Worm (Caenorhabditis elegans): ENCODE results near the gene fask-1.

Gene fask-1

DNA sequence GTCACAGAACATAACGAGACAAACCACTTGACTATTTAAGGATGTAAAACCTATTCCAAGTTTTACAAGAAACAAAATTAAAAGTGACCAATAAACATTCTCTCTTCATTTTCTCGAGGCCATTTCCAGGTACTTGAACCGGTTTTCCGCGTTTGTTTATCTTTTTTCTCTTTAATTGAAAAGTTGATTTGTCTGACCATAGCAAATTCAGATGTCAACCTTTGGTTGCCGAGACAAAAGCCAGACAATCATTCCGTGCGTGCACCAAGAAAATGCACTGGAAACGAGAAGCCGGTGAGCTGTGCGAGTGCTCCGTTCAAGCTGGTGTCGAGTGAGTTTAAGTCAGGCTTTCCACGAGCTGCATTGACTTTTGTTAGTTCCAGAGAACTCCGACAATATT, 18.4 kb upstream of the fask-1 start:
- no peak for TF ChIP-seq elt-4 (tag; optimal IDR thresholded peaks at IDR 0.05)
- TF ChIP-seq lin-11 (tag; optimal IDR thresholded peaks at IDR 0.05) = no peak
- TF ChIP-seq dmd-4 (tag; optimal IDR thresholded peaks at IDR 0.05; ENCODE audit: borderline replicate concordance) = no peak
- no peak for TF ChIP-seq sox-2 (GFP tag; IDR thresholded peaks at IDR 0.05)
- TF ChIP-seq F13H6.1 (tag; optimal IDR thresholded peaks at IDR 0.05) = no peak
- TF ChIP-seq ttx-3 (tag; optimal IDR thresholded peaks at IDR 0.05) = no peak
- TF ChIP-seq Y22D7AL.16 (tag; optimal IDR thresholded peaks at IDR 0.05) = no peak
- TF ChIP-seq hlh-8 (tag; optimal IDR thresholded peaks at IDR 0.05) = no peak
- TF ChIP-seq ref-2 (tag; optimal IDR thresholded peaks at IDR 0.05) = no peak
- no peak for TF ChIP-seq unc-3 (GFP tag; conservative IDR thresholded peaks at IDR 0.05)
- no peak for TF ChIP-seq unc-3 (tag; optimal IDR thresholded peaks at IDR 0.05)
- TF ChIP-seq eyg-1 (tag; optimal IDR thresholded peaks at IDR 0.05) = no peak
- no peak for TF ChIP-seq lim-6 (tag; optimal IDR thresholded peaks at IDR 0.05)
- no peak for TF ChIP-seq hlh-15 (tag; optimal IDR thresholded peaks at IDR 0.05)
- TF ChIP-seq pha-4 (tag; optimal IDR thresholded peaks at IDR 0.05) = no peak
- TF ChIP-seq ama-1 (optimal IDR thresholded peaks at IDR 0.05) = no peak

DNA sequence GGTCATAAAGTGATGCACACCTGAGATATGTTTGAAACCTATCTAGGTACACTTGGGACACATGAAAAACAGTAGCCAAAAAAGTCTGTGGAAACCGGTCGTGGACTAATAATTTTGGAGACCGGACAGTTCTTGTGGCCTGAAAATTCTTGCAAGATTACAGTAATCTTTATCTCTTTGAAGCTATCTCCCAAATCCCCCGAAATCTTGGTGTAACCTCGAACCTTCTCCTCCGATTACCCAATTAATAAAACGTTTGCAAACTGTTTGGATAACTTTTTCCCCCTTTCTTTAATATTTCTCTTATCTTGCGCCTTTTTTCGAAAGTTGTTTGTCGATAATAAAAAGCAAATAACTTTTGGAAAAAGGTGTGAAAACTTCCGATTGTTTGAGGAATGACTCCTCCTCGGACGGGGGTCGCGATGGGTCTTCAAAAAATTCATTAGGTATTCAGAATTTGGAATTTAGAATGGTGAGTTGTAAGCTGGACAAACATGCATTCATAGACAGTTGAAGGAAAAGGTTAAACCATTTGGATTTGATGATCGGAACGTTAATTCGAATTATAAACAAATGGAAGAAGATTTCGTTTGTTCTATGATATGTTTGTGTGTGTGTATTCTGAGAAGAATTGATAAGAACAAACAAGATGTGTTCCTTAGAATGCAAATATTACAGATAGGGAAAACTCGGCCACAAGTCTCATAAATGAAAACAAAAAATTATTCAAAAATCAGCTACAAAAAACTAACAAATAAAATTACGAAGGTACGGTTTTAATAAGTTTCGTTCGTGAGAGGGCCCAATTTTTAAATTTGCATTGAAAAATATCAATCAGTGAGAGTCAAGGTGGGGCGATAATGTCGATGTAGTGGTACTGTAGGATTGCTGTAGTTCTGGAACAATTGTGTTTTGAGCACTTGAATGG, 17.4 kb upstream of the fask-1 start:
- TF ChIP-seq unc-3 (GFP tag; conservative IDR thresholded peaks at IDR 0.05) = no peak
- no peak for TF ChIP-seq unc-3 (tag; optimal IDR thresholded peaks at IDR 0.05)
- TF ChIP-seq C38D4.7 (GFP tag; optimal IDR thresholded peaks at IDR 0.05) = no peak
- no peak for TF ChIP-seq pax-1 (tag; optimal IDR thresholded peaks at IDR 0.05)
- no peak for TF ChIP-seq ceh-19 (GFP tag; optimal IDR thresholded peaks at IDR 0.05)
- TF ChIP-seq gmeb-2 (tag; optimal IDR thresholded peaks at IDR 0.05) = no peak
- TF ChIP-seq ceh-30 (tag; optimal IDR thresholded peaks at IDR 0.05) = no peak
- no peak for TF ChIP-seq ceh-24 (tag; optimal IDR thresholded peaks at IDR 0.05)
- no peak for TF ChIP-seq npax-4 (tag; optimal IDR thresholded peaks at IDR 0.05)
- no peak for TF ChIP-seq ceh-14 (tag; optimal IDR thresholded peaks at IDR 0.05)

DNA sequence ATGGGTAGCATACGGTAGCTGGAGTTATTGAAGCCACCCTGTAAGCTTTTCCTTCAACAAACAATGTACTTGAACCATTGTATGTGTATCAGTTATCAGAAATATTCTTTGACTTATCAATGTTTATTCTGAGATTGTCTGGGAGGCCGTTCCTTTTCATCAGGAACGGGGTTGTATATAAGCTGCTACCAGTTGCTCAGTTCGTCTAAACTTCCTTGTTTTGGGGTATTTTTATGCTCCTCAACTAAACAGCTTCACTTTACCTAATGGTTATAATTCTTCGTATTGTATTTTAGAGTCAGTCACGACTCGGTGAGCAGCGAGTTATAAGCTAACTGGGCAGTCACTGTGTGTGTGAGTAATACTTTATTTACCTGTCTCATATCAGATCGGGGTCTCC, 14.8 kb upstream of the fask-1 start:
- TF ChIP-seq mec-3 (tag; optimal IDR thresholded peaks at IDR 0.05; ENCODE audit: borderline replicate concordance) = no peak
- TF ChIP-seq pros-1 (tag; optimal IDR thresholded peaks at IDR 0.05) = no peak
- no peak for TF ChIP-seq ceh-22 (tag; optimal IDR thresholded peaks at IDR 0.05)
- TF ChIP-seq F13H6.1 (tag; optimal IDR thresholded peaks at IDR 0.05) = no peak
- no peak for TF ChIP-seq ceh-2 (tag; optimal IDR thresholded peaks at IDR 0.05)
- TF ChIP-seq elt-2 (tag; optimal IDR thresholded peaks at IDR 0.05) = no peak

DNA sequence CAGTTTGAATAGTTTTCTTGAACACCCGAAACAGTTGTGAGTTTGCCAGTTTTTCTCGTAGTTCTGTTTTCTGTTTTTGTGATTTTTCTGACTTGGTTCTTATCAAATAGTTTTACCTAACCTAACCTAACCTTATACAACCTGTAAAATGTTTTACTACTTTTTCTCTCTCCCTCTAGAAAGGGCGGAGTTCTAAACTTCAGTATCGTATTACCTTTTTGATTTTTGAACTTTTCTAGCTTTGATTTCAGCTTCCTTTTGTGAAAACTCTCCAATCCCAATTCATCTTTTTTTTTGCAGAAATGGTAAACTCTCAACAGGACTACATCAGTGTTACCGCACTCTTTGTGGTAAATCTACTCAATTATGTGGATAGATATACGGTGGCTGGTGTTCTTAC, 13.8 kb upstream of the fask-1 start, which contains the start of gene spin-2:
Gene spin-2 (plus strand): TSS at position 301 of the 400 bp plus-strand sequence.
- TF ChIP-seq rnt-1 (tag; optimal IDR thresholded peaks at IDR 0.05) (no peak), pros-1 (tag; optimal IDR thresholded peaks at IDR 0.05) (no peak), tbx-7 (tag; optimal IDR thresholded peaks at IDR 0.05) (no peak), che-1 (tag; optimal IDR thresholded peaks at IDR 0.05) (no peak), sox-4 (tag; optimal IDR thresholded peaks at IDR 0.05) (no peak), ceh-9 (tag; optimal IDR thresholded peaks at IDR 0.05) (no peak), ama-1 (optimal IDR thresholded peaks at IDR 0.05) (no peak), C08G9.2 (tag; optimal IDR thresholded peaks at IDR 0.05) (no peak), sox-2 (GFP tag; IDR thresholded peaks at IDR 0.05) (no peak), K02D7.2 (tag; optimal IDR thresholded peaks at IDR 0.05) (no peak), ceh-6 (GFP tag; optimal IDR thresholded peaks at IDR 0.05) (no peak), lin-11 (tag; optimal IDR thresholded peaks at IDR 0.05) (no peak), ceh-45 (GFP tag; IDR thresholded peaks at IDR 0.05) (no peak), pqm-1 (tag; optimal IDR thresholded peaks at IDR 0.05) (no peak), gmeb-2 (tag; optimal IDR thresholded peaks at IDR 0.05) (no peak), tbx-2 (tag; optimal IDR thresholded peaks at IDR 0.05) (no peak), npax-4 (tag; optimal IDR thresholded peaks at IDR 0.05) (no peak), Y22D7AL.16 (tag; optimal IDR thresholded peaks at IDR 0.05) (no peak), unc-55 (GFP tag; optimal IDR thresholded peaks at IDR 0.05) (no peak), ceh-22 (tag; optimal IDR thresholded peaks at IDR 0.05) (no peak)
